Worm (Caenorhabditis elegans): ENCODE data around the gene F13A2.4.

Gene F13A2.4

DNA sequence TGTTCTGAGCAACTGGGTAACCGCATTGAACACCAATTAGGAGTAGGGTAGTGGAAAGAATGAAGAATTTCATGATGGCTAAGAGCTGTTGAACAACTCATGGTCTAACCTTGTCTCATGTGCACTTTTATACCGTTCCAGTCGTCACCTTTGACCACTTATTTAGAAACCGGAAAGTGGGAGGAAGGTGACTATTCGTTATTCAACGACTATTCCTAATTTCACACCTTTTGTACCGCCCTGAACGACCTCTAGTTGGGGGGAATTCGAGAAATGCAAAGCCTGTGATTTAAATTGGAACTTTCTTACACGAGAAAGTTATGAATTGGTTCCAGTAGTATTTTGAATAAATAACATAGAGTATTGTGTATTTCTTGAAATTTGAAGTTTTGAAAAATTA is 29.6 kb upstream of the F13A2.4 start, which contains the start of gene Y47D7A.12:
Y47D7A.12 (minus strand) TSS at position 101 of the 400 bp plus-strand sequence.
- TF ChIP-seq R02D3.7 (tag; optimal IDR thresholded peaks at IDR 0.05) = no peak
- TF ChIP-seq ceh-82 (tag; optimal IDR thresholded peaks at IDR 0.05) = no peak
- no peak for TF ChIP-seq egl-27 (tag; optimal IDR thresholded peaks at IDR 0.05)

DNA sequence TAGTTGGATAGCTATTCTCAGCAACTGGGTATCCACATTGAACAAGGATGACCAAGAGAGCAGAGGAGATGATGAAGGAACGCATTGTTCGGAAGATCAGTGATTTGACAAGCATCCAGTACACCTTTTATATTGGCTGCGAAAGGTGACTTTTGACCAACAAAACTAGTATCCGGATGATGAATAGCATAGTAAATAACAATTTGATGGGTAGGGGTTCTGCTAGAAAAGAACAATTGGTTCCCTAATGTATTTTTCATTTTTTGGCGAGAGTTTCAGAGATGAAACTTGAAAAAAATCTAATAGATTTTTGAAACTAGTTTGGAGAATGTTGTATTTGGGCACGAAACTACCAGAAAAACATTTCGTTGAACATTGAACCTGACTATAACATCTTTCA is 28.2 kb upstream of the F13A2.4 start, which contains the start of gene Y47D7A.11:
Y47D7A.11 (minus strand) TSS at position 101 of the 400 bp plus-strand sequence.
- TF ChIP-seq unc-39 (tag; optimal IDR thresholded peaks at IDR 0.05) = no peak
- no peak for TF ChIP-seq ceh-82 (tag; optimal IDR thresholded peaks at IDR 0.05)
- TF ChIP-seq daf-12 (tag; optimal IDR thresholded peaks at IDR 0.05) = no peak
- no peak for TF ChIP-seq nhr-67 (tag; optimal IDR thresholded peaks at IDR 0.05)
- TF ChIP-seq egl-27 (tag; optimal IDR thresholded peaks at IDR 0.05) = no peak
- TF ChIP-seq unc-62 (GFP tag; optimal IDR thresholded peaks at IDR 0.05) = no peak
- TF ChIP-seq nfya-1 (tag; optimal IDR thresholded peaks at IDR 0.05; ENCODE audit: insufficient read depth) = no peak
- TF ChIP-seq jun-1 (tag; optimal IDR thresholded peaks at IDR 0.05) = no peak
- TF ChIP-seq mdl-1 (tag; optimal IDR thresholded peaks at IDR 0.05) = no peak
- TF ChIP-seq elt-1 (tag; optimal IDR thresholded peaks at IDR 0.05) = no peak

DNA sequence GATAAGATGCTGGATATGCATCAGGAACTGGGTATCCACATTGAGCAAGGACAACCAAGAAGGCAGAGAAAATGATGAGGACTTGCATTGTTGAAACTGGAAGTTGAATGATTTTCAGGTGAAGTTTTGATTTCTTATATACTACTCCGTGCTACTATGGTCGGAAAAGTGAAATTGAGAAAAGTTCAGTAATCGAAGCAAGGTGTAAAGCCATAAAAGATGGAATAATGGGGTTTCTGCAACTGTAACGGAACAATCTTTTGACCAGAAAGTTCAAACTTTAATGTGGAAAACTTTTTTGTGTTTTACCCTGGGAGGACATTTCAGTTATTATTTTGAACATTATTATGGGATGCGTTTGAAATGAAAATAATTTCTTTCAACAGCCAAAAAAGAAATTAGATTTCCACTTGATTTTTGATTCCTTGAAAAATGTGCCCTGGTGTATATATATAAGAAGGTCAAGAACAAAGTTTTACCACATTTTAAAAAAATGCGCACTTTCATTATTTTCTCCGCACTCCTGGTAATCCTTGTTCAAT is 23.9 kb upstream of the F13A2.4 start, which contains the start of the genes Y47D7A.9 and Y47D7A.19:
Y47D7A.9 (minus strand) TSS at position 101 of the 542 bp plus-strand sequence.
Y47D7A.19 (plus strand) TSS at position 492 of the 542 bp plus-strand sequence.
- no peak for TF ChIP-seq zag-1 (tag; optimal IDR thresholded peaks at IDR 0.05)
- TF ChIP-seq egl-27 (tag; optimal IDR thresholded peaks at IDR 0.05) = no peak
- TF ChIP-seq elt-3 (tag; optimal IDR thresholded peaks at IDR 0.05) = no peak
- no peak for TF ChIP-seq ztf-4 (tag; optimal IDR thresholded peaks at IDR 0.05)
- TF ChIP-seq tbx-2 (tag; optimal IDR thresholded peaks at IDR 0.05) = no peak
- no peak for TF ChIP-seq jun-1 (tag; optimal IDR thresholded peaks at IDR 0.05)
- TF ChIP-seq elt-1 (tag; optimal IDR thresholded peaks at IDR 0.05) = no peak
- no peak for TF ChIP-seq mdl-1 (tag; optimal IDR thresholded peaks at IDR 0.05)
- no peak for TF ChIP-seq lin-15B (tag; optimal IDR thresholded peaks at IDR 0.05)

- TF ChIP-seq fkh-10 (GFP tag; optimal IDR thresholded peaks at IDR 0.05) (no peak), ceh-28 (tag; optimal IDR thresholded peaks at IDR 0.05) (no peak), nhr-76 (tag; optimal IDR thresholded peaks at IDR 0.05) (no peak), hmg-11 (tag; optimal IDR thresholded peaks at IDR 0.05) (no peak), lin-15B (tag; optimal IDR thresholded peaks at IDR 0.05) (no peak), nhr-23 (tag; optimal IDR thresholded peaks at IDR 0.05) (no peak), nhr-237 (tag; optimal IDR thresholded peaks at IDR 0.05) (no peak), daf-12 (tag; optimal IDR thresholded peaks at IDR 0.05) (no peak), elt-3 (tag; optimal IDR thresholded peaks at IDR 0.05) (no peak), nfya-1 (tag; optimal IDR thresholded peaks at IDR 0.05; ENCODE audit: insufficient read depth) (no peak), fkh-2 (tag; optimal IDR thresholded peaks at IDR 0.05) (no peak), ama-1 (optimal IDR thresholded peaks at IDR 0.05) (no peak), skn-1 (tag; optimal IDR thresholded peaks at IDR 0.05) (no peak), ZK546.5 (tag; optimal IDR thresholded peaks at IDR 0.05) (no peak), egl-27 (tag; optimal IDR thresholded peaks at IDR 0.05) (no peak), nhr-25 (tag; optimal IDR thresholded peaks at IDR 0.05) (no peak), R02D3.7 (tag; optimal IDR thresholded peaks at IDR 0.05) (no peak), egl-5 (tag; optimal IDR thresholded peaks at IDR 0.05) (no peak)
Observed at ce11 chrV:4423087-4423486, 23.1 kb upstream of the F13A2.4 start.

- no peak for TF ChIP-seq aly-2 (tag; optimal IDR thresholded peaks at IDR 0.05)
- no peak for TF ChIP-seq ceh-9 (tag; optimal IDR thresholded peaks at IDR 0.05)
- no peak for TF ChIP-seq pqm-1 (tag; optimal IDR thresholded peaks at IDR 0.05)
- TF ChIP-seq pha-4 (tag; optimal IDR thresholded peaks at IDR 0.05) = no peak
- no peak for TF ChIP-seq nhr-76 (tag; optimal IDR thresholded peaks at IDR 0.05)
- TF ChIP-seq ZK546.5 (tag; optimal IDR thresholded peaks at IDR 0.05) = no peak
- TF ChIP-seq nhr-28 (tag; optimal IDR thresholded peaks at IDR 0.05) = no peak
- no peak for TF ChIP-seq unc-39 (tag; optimal IDR thresholded peaks at IDR 0.05)
- TF ChIP-seq nfya-1 (tag; optimal IDR thresholded peaks at IDR 0.05; ENCODE audit: insufficient read depth) = no peak
- TF ChIP-seq sea-2 (GFP tag; optimal IDR thresholded peaks at IDR 0.05) = no peak
- no peak for TF ChIP-seq mml-1 (tag; optimal IDR thresholded peaks at IDR 0.05)
Observed at ce11 chrV:4422127-4422526, 22.1 kb upstream of the F13A2.4 start, which contains the start of gene skr-7. skr-7 (plus strand) TSS chrV:4422427.
